Fruit fly (Drosophila melanogaster) whole organism, embryonic: ENCODE results near the gene Rtnl2.

Experiments used
- Antp ChIP-seq: fragments of 200-800 bp; sonication (Bioruptor generic); optimal IDR thresholded peaks from 3 replicates; lab custom pipeline; 2016; ENCODE audit warnings: missing biosample characterization, missing genetic modification characterization
- CG12071 ChIP-seq: fragments of 200-800 bp; sonication (Bioruptor generic); optimal IDR thresholded peaks from 3 replicates; lab custom pipeline; 2018; ENCODE audit warnings: missing biosample characterization, mild to moderate bottlenecking, missing genetic modification characterization
- CG12659 ChIP-seq: fragments of 200-800 bp; sonication (Bioruptor generic); optimal IDR thresholded peaks from 3 replicates; lab custom pipeline; 2017; ENCODE audit warnings: mild to moderate bottlenecking, missing biosample characterization, missing genetic modification reagents, missing genetic modification characterization
- CG12942 ChIP-seq: fragments of 200-800 bp; sonication (Bioruptor generic); optimal IDR thresholded peaks from 3 replicates; lab custom pipeline; 2016; ENCODE audit warnings: missing biosample characterization, missing genetic modification characterization
- CG13287 ChIP-seq: fragments of 200-800 bp; sonication (Bioruptor generic); IDR thresholded peaks from 2 replicates; pipeline ENCODE4 v1.3.6; 2022; ENCODE audit warnings: missing biosample characterization, missing genetic modification characterization; ENCODE audit not compliant: partially characterized antibody
- CG14667 ChIP-seq: fragments of 200-800 bp; sonication (Bioruptor generic); IDR thresholded peaks from 2 replicates; pipeline ENCODE4 v1.3.6; 2022; ENCODE audit warnings: missing biosample characterization, missing genetic modification characterization
- CG17186 ChIP-seq: fragments of 200-800 bp; sonication (Bioruptor generic); optimal IDR thresholded peaks from 3 replicates; lab custom pipeline; 2017; ENCODE audit warnings: missing biosample characterization, missing genetic modification reagents, missing genetic modification characterization
- CG17359 ChIP-seq: fragments of 200-800 bp; sonication (Bioruptor generic); optimal IDR thresholded peaks from 3 replicates; lab custom pipeline; 2018; ENCODE audit warnings: missing biosample characterization, mild to moderate bottlenecking, missing genetic modification characterization, moderate library complexity
- CG17912 ChIP-seq: fragments of 200-800 bp; sonication (Bioruptor generic); optimal IDR thresholded peaks from 2 replicates; lab custom pipeline; 2018; ENCODE audit warnings: missing biosample characterization, mild to moderate bottlenecking, missing genetic modification characterization
- CG2116 ChIP-seq: fragments of 200-800 bp; sonication (Bioruptor generic); optimal IDR thresholded peaks from 3 replicates; lab custom pipeline; 2018; ENCODE audit warnings: missing biosample characterization, mild to moderate bottlenecking, missing genetic modification characterization
- CG2712 ChIP-seq: fragments of 200-800 bp; optimal IDR thresholded peaks from 3 replicates; lab custom pipeline; 2019; ENCODE audit warnings: missing biosample characterization, mild to moderate bottlenecking, missing genetic modification characterization, moderate library complexity
- CG31388 ChIP-seq: fragments of 200-800 bp; sonication (Bioruptor generic); optimal IDR thresholded peaks from 2 replicates; lab custom pipeline; 2016; ENCODE audit warnings: missing biosample characterization, missing genetic modification characterization
- CG4328 ChIP-seq: fragments of 200-800 bp; sonication (Bioruptor generic); optimal IDR thresholded peaks from 3 replicates; lab custom pipeline; 2017; ENCODE audit warnings: missing biosample characterization, missing genetic modification reagents, missing genetic modification characterization
- CG4707 ChIP-seq: fragments of 200-800 bp; sonication (Bioruptor generic); optimal IDR thresholded peaks from 2 replicates; lab custom pipeline; 2018; ENCODE audit warnings: missing biosample characterization, mild to moderate bottlenecking, missing genetic modification characterization, moderate library complexity
- CG6683 ChIP-seq: fragments of 200-800 bp; sonication (Bioruptor generic); optimal IDR thresholded peaks from 2 replicates; lab custom pipeline; 2017; ENCODE audit warnings: missing biosample characterization, mild to moderate bottlenecking, missing genetic modification characterization, missing genetic modification reagents
- CG7987 ChIP-seq: fragments of 200-800 bp; sonication (Bioruptor generic); optimal IDR thresholded peaks from 2 replicates; lab custom pipeline; 2018; ENCODE audit warnings: missing biosample characterization, mild to moderate bottlenecking, missing genetic modification characterization, moderate library complexity
- CG8765 ChIP-seq: fragments of 200-800 bp; sonication (Bioruptor generic); IDR thresholded peaks from 2 replicates; pipeline ENCODE4 v1.3.6; 2022; ENCODE audit warnings: missing biosample characterization, missing genetic modification characterization
- CG9876 ChIP-seq: fragments of 200-800 bp; sonication (Bioruptor generic); optimal IDR thresholded peaks from 2 replicates; lab custom pipeline; 2016; ENCODE audit warnings: missing biosample characterization, missing genetic modification characterization
- Chrac-16 ChIP-seq: fragments of 200-800 bp; sonication (Bioruptor generic); optimal IDR thresholded peaks from 3 replicates; lab custom pipeline; 2016; ENCODE audit warnings: missing biosample characterization, missing genetic modification characterization
- Dbx ChIP-seq: fragments of 200-800 bp; sonication (Bioruptor generic); IDR thresholded peaks from 3 replicates; pipeline ENCODE4 v1.3.6; 2022; ENCODE audit warnings: missing biosample characterization, missing genetic modification characterization
- Deaf1 ChIP-seq: fragments of 200-800 bp; optimal IDR thresholded peaks from 3 replicates; lab custom pipeline; 2019; ENCODE audit warnings: missing biosample characterization, mild to moderate bottlenecking, missing genetic modification characterization, moderate library complexity
- Dref ChIP-seq: fragments of 200-800 bp; sonication (Bioruptor generic); IDR thresholded peaks from 2 replicates; pipeline ENCODE4 v1.3.6; 2022; ENCODE audit warnings: missing biosample characterization, missing genetic modification characterization
- E2f1 ChIP-seq: fragments of 200-800 bp; sonication (Bioruptor generic); IDR thresholded peaks from 2 replicates; pipeline ENCODE4 v1.3.6; 2022; ENCODE audit warnings: missing biosample characterization, missing genetic modification characterization
- E2f2 ChIP-seq: fragments of 200-800 bp; sonication (Bioruptor generic); IDR thresholded peaks from 2 replicates; pipeline ENCODE4 v1.3.6; 2022; ENCODE audit warnings: missing biosample characterization, missing genetic modification characterization
- Gsc ChIP-seq: fragments of 200-800 bp; sonication (Bioruptor generic); IDR thresholded peaks from 2 replicates; pipeline ENCODE4 v1.3.6; 2022; ENCODE audit warnings: missing biosample characterization, missing genetic modification characterization
- Max ChIP-seq: fragments of 200-800 bp; sonication (Bioruptor generic); optimal IDR thresholded peaks from 2 replicates; lab custom pipeline; 2016; ENCODE audit warnings: missing biosample characterization, mild to moderate bottlenecking, missing genetic modification characterization
- Neu2 ChIP-seq: fragments of 200-800 bp; sonication (Bioruptor generic); optimal IDR thresholded peaks from 3 replicates; lab custom pipeline; 2016; ENCODE audit warnings: missing biosample characterization, missing genetic modification characterization, borderline replicate concordance
- Oli ChIP-seq: fragments of 200-800 bp; sonication (Bioruptor generic); optimal IDR thresholded peaks from 2 replicates; lab custom pipeline; 2018; ENCODE audit warnings: missing biosample characterization, mild to moderate bottlenecking, missing genetic modification characterization, moderate library complexity
- Opbp ChIP-seq: fragments of 200-800 bp; sonication (Bioruptor generic); IDR thresholded peaks from 3 replicates; pipeline ENCODE4 v1.3.6; 2022; ENCODE audit warnings: missing biosample characterization, missing genetic modification characterization; ENCODE audit not compliant: partially characterized antibody
- Sin3A ChIP-seq: fragments of >200 bp; optimal IDR thresholded peaks from 2 replicates; lab custom pipeline; 2018
- Sox102F ChIP-seq: fragments of 200-800 bp; sonication (Bioruptor generic); optimal IDR thresholded peaks from 2 replicates; lab custom pipeline; 2018; ENCODE audit warnings: missing biosample characterization, mild to moderate bottlenecking, missing genetic modification characterization, moderate library complexity
- ap ChIP-seq: fragments of 200-800 bp; sonication (Bioruptor generic); IDR thresholded peaks from 2 replicates; pipeline ENCODE4 v1.3.6; 2022; ENCODE audit warnings: missing biosample characterization, missing genetic modification characterization
- ash1 ChIP-seq: fragments of 200-800 bp; sonication (Bioruptor generic); optimal IDR thresholded peaks from 2 replicates; lab custom pipeline; 2018; ENCODE audit warnings: missing biosample characterization, mild to moderate bottlenecking, missing genetic modification characterization
- bsh ChIP-seq, 2 experiments: fragments of 200-800 bp; sonication (Bioruptor generic); optimal IDR thresholded peaks; 2 replicates each; lab custom pipeline; 2017 to 2018; ENCODE audit warnings: mild to moderate bottlenecking in 2 of 2, missing biosample characterization in 2 of 2, missing genetic modification characterization in 2 of 2, moderate library complexity in 1 of 2
- dimm ChIP-seq: fragments of 200-800 bp; sonication (Bioruptor generic); IDR thresholded peaks from 2 replicates; pipeline ENCODE4 v1.3.6; 2022; ENCODE audit warnings: missing biosample characterization, missing genetic modification characterization
- dm ChIP-seq: fragments of 200-800 bp; sonication (Bioruptor generic); optimal IDR thresholded peaks from 3 replicates; lab custom pipeline; 2016; ENCODE audit warnings: missing biosample characterization, missing genetic modification characterization
- ewg ChIP-seq: fragments of 200-800 bp; sonication (Bioruptor generic); optimal IDR thresholded peaks from 3 replicates; lab custom pipeline; 2017; ENCODE audit warnings: mild to moderate bottlenecking, missing biosample characterization, missing genetic modification reagents, missing genetic modification characterization
- gem ChIP-seq: fragments of 200-800 bp; sonication (Bioruptor generic); optimal IDR thresholded peaks from 2 replicates; lab custom pipeline; 2019; ENCODE audit warnings: missing biosample characterization, mild to moderate bottlenecking, missing genetic modification characterization, moderate library complexity
- jing ChIP-seq: fragments of 200-800 bp; sonication (Bioruptor generic); optimal IDR thresholded peaks from 2 replicates; lab custom pipeline; 2018; ENCODE audit warnings: missing biosample characterization, mild to moderate bottlenecking, missing genetic modification characterization
- knrl ChIP-seq: fragments of 200-800 bp; sonication (Bioruptor generic); IDR thresholded peaks from 3 replicates; pipeline ENCODE4 v1.3.6; 2022; ENCODE audit warnings: missing biosample characterization, missing genetic modification characterization; ENCODE audit not compliant: partially characterized antibody
- mld ChIP-seq: fragments of 200-800 bp; sonication (Bioruptor generic); IDR thresholded peaks from 3 replicates; pipeline ENCODE4 v1.3.6; 2022; ENCODE audit warnings: missing biosample characterization, missing genetic modification characterization; ENCODE audit not compliant: partially characterized antibody
- nerfin-1 ChIP-seq: fragments of 200-800 bp; sonication (Bioruptor generic); optimal IDR thresholded peaks from 3 replicates; lab custom pipeline; 2019; ENCODE audit warnings: missing biosample characterization, mild to moderate bottlenecking, missing genetic modification characterization, moderate library complexity
- pan ChIP-seq, 4 experiments: fragments of >200 bp in 3 of 4; fragments of 200-800 bp in 1 of 4; sonication (Bioruptor generic) in 1 of 4; optimal IDR thresholded peaks in 3 of 4; IDR thresholded peaks in 1 of 4; 2 replicates each; pipeline versions ENCODE4 v1.3.6 to Lab custom; 2017 to 2022; ENCODE audit warnings: missing biosample characterization in 2 of 4, missing genetic modification characterization in 2 of 4, mixed read lengths in 1 of 4
- so ChIP-seq: fragments of 200-800 bp; sonication (Bioruptor generic); IDR thresholded peaks from 3 replicates; pipeline ENCODE4 v1.3.6; 2022; ENCODE audit warnings: missing biosample characterization, missing genetic modification characterization
- ssp ChIP-seq: fragments of 200-800 bp; sonication (Bioruptor generic); IDR thresholded peaks from 2 replicates; pipeline ENCODE4 v1.3.6; 2022; ENCODE audit warnings: missing biosample characterization, missing genetic modification characterization
- toy ChIP-seq: fragments of 200-800 bp; sonication (Bioruptor generic); IDR thresholded peaks from 2 replicates; pipeline ENCODE4 v1.3.6; 2022; ENCODE audit warnings: missing biosample characterization, missing genetic modification characterization
- wor ChIP-seq: fragments of 200-800 bp; sonication (Bioruptor generic); IDR thresholded peaks from 2 replicates; pipeline ENCODE4 v1.3.6; 2022; ENCODE audit warnings: missing biosample characterization, missing genetic modification characterization
- zfh1 ChIP-seq: fragments of 200-800 bp; sonication (Bioruptor generic); IDR thresholded peaks from 3 replicates; pipeline ENCODE4 v1.3.6; 2022; ENCODE audit warnings: missing biosample characterization, missing genetic modification characterization

Gene Rtnl2

dm6 chr3R:7506314-7506988, 23.6 kb downstream of the Rtnl2 start (continued):
- TF ChIP-seq bsh (GFP tag; optimal IDR thresholded peaks at IDR 0.05; lab: Kevin White, UChicago), result no peak
- peak; percentile 42 for TF ChIP-seq jing (GFP tag; lab: Kevin White, UChicago)
- TF ChIP-seq CG12659 (GFP tag; lab: Kevin White, UChicago), result peak; percentile 86
- peak; percentile 30; the same call in 1 of the 2 replicates for TF ChIP-seq Dref
- no peak for TF ChIP-seq knrl (GFP tag; lab: Robert Waterston, UW)
- TF ChIP-seq CG17359 (tag; lab: Kevin White, UChicago), result peak; percentile 57
- TF ChIP-seq ash1 (GFP tag; lab: Kevin White, UChicago), result peak; percentile 18
- peak; percentile 59 for TF ChIP-seq Deaf1 (tag; lab: Kevin White, UChicago)
- peak; percentile 63 for TF ChIP-seq CG6683 (GFP tag; lab: Kevin White, UChicago)
- peak; percentile 82 for TF ChIP-seq Max (GFP tag; lab: Kevin White, UChicago)
- TF ChIP-seq nerfin-1 (tag; lab: Kevin White, UChicago), result no peak
- peak; percentile 69; the same call in 2 of the 3 replicates for TF ChIP-seq so
- no peak for TF ChIP-seq Opbp (GFP tag; lab: Robert Waterston, UW)
- peak; percentile 77; the same call in 1 of the 2 replicates for TF ChIP-seq toy (GFP tag; lab: Robert Waterston, UW)
- TF ChIP-seq CG4707 (GFP tag; lab: Kevin White, UChicago), result no peak
- TF ChIP-seq wor (GFP tag; lab: Robert Waterston, UW), result no peak
- peak; percentile 78 for TF ChIP-seq Chrac-16
- no peak for TF ChIP-seq CG31388 (GFP tag; lab: Kevin White, UChicago)
- TF ChIP-seq CG4328, result peak; percentile 26
- TF ChIP-seq CG7987 (GFP tag; lab: Kevin White, UChicago), result peak; percentile 63
- no peak for TF ChIP-seq CG17912
- TF ChIP-seq dm (GFP tag; lab: Kevin White, UChicago), result peak; percentile 69
- TF ChIP-seq CG12071 (GFP tag; lab: Kevin White, UChicago), result peak; percentile 79
- no peak for TF ChIP-seq mld (GFP tag; lab: Robert Waterston, UW)
- TF ChIP-seq gem (tag; lab: Kevin White, UChicago), result peak; percentile 92
- TF ChIP-seq Gsc (GFP tag; lab: Robert Waterston, UW), result no peak
- peak; percentile 69 for TF ChIP-seq E2f1
- TF ChIP-seq Dbx (GFP tag; lab: Robert Waterston, UW), result peak; percentile 95
- TF ChIP-seq CG17186, result no peak
- peak; percentile 76 for TF ChIP-seq Oli (tag; lab: Kevin White, UChicago)
- TF ChIP-seq CG9876 (GFP tag; lab: Kevin White, UChicago), result peak; percentile 64
- TF ChIP-seq CG8765, result peak; percentile 34; the same call in 1 of the 2 replicates
- 0 out of 2 replicates have a peak, but pooled peaks have one; percentile 6 for TF ChIP-seq dimm
- peak; percentile 53; the same call in 1 of the 2 replicates for TF ChIP-seq CG14667 (GFP tag; lab: Robert Waterston, UW)
- TF ChIP-seq CG13287 (GFP tag; lab: Robert Waterston, UW), result no peak
- TF ChIP-seq CG2116 (GFP tag; lab: Kevin White, UChicago), result peak; percentile 36
- no peak for TF ChIP-seq pan (optimal IDR thresholded peaks at IDR 0.05; lab: Kevin White, UChicago)
- peak in 1 of 2 experiments; percentile 83 for TF ChIP-seq pan (GFP tag; optimal IDR thresholded peaks at IDR 0.05 in 1 of 2, IDR thresholded peaks at IDR 0.05 in 1 of 2)
- peak; percentile 55 for TF ChIP-seq CG2712
- TF ChIP-seq CG12942 (GFP tag; lab: Kevin White, UChicago), result peak; percentile 71
- peak; percentile 55 for TF ChIP-seq Sox102F (GFP tag; lab: Kevin White, UChicago)
- TF ChIP-seq Antp (GFP tag; lab: Kevin White, UChicago), result peak; percentile 82
- no peak for TF ChIP-seq ewg
- peak; percentile 45 for TF ChIP-seq ap (GFP tag; lab: Robert Waterston, UW)
- TF ChIP-seq Neu2 (GFP tag; lab: Kevin White, UChicago), result no peak
- TF ChIP-seq Sin3A (lab: Kevin White, UChicago), result no peak
- TF ChIP-seq E2f2, result peak; percentile 60
- TF ChIP-seq zfh1 (GFP tag; lab: Robert Waterston, UW), result peak; percentile 59; the same call in 2 of the 3 replicates
- peak; percentile 62; the same call in 1 of the 2 replicates for TF ChIP-seq ssp (GFP tag; lab: Robert Waterston, UW)
